Worm (Caenorhabditis elegans) whole organism, L3 larva: ENCODE results near the gene ddb-1.
A peak's percentile ranks its signal among the peaks of the same experiment; 100 is the strongest.

Source experiments
- R02D3.7 ChIP-seq: fragments of 150-350 bp; optimal IDR thresholded peaks from 2 replicates; lab custom pipeline; 2014; ENCODE audit warnings: missing biosample characterization, missing genetic modification characterization
- ZK546.5 ChIP-seq: sonication (generic microtip); optimal IDR thresholded peaks from 2 replicates; lab custom pipeline; 2017; ENCODE audit warnings: missing biosample characterization, missing genetic modification characterization
- aly-2 ChIP-seq: fragments of 150-350 bp; optimal IDR thresholded peaks from 2 replicates; lab custom pipeline; 2014; ENCODE audit warnings: missing biosample characterization, missing genetic modification characterization
- ama-1 ChIP-seq: fragments of 150-350 bp; optimal IDR thresholded peaks from 2 replicates; lab custom pipeline; 2018
- ceh-16 ChIP-seq: sonication (generic microtip); optimal IDR thresholded peaks from 2 replicates; lab custom pipeline; 2017; ENCODE audit warnings: missing biosample characterization, missing genetic modification characterization
- ceh-82 ChIP-seq: fragments of 150-350 bp; optimal IDR thresholded peaks from 2 replicates; lab custom pipeline; 2014; ENCODE audit warnings: missing biosample characterization, missing genetic modification characterization
- egl-27 ChIP-seq: sonication (generic microtip); optimal IDR thresholded peaks from 4 replicates; lab custom pipeline; 2017; ENCODE audit warnings: missing biosample characterization, missing genetic modification reagents, missing genetic modification characterization
- egl-5 ChIP-seq: fragments of 150-350 bp; optimal IDR thresholded peaks from 2 replicates; lab custom pipeline; 2017; ENCODE audit warnings: missing biosample characterization, missing genetic modification reagents, missing genetic modification characterization, inconsistent platforms
- elt-2 ChIP-seq: sonication (generic microtip); optimal IDR thresholded peaks from 2 replicates; lab custom pipeline; 2016; ENCODE audit warnings: missing genetic modification reagents, mild to moderate bottlenecking, missing genetic modification characterization, missing compliant biosample characterization
- eor-1 ChIP-seq, 2 experiments: fragments of 150-350 bp; optimal IDR thresholded peaks; 2 replicates each; lab custom pipeline; 2014 to 2018; ENCODE audit warnings: missing biosample characterization in 2 of 2, missing genetic modification characterization in 2 of 2
- fkh-2 ChIP-seq: fragments of 150-350 bp; optimal IDR thresholded peaks from 2 replicates; lab custom pipeline; 2014; ENCODE audit warnings: missing biosample characterization, missing genetic modification reagents, missing genetic modification characterization
- fos-1 ChIP-seq: fragments of 150-350 bp; optimal IDR thresholded peaks from 2 replicates; lab custom pipeline; 2014; ENCODE audit warnings: missing biosample characterization, missing genetic modification characterization
- hmg-11 ChIP-seq: sonication (generic microtip); optimal IDR thresholded peaks from 2 replicates; lab custom pipeline; 2016; ENCODE audit warnings: missing genetic modification characterization, missing compliant biosample characterization
- jun-1 ChIP-seq: fragments of 150-350 bp; optimal IDR thresholded peaks from 2 replicates; lab custom pipeline; 2014; ENCODE audit warnings: missing biosample characterization, missing genetic modification reagents, missing genetic modification characterization
- lin-15B ChIP-seq: fragments of 150-350 bp; optimal IDR thresholded peaks from 2 replicates; lab custom pipeline; 2014; ENCODE audit warnings: missing biosample characterization, missing genetic modification characterization
- lin-39 ChIP-seq: fragments of 150-350 bp; optimal IDR thresholded peaks from 2 replicates; lab custom pipeline; 2018; ENCODE audit warnings: missing biosample characterization, missing genetic modification reagents, missing genetic modification characterization
- mdl-1 ChIP-seq: fragments of 150-350 bp; optimal IDR thresholded peaks from 2 replicates; lab custom pipeline; 2014; ENCODE audit warnings: missing biosample characterization, missing genetic modification characterization
- nfya-1 ChIP-seq: sonication (generic microtip); optimal IDR thresholded peaks from 2 replicates; lab custom pipeline; 2017; ENCODE audit warnings: missing genetic modification characterization, mild to moderate bottlenecking, missing compliant biosample characterization, antibody characterized with exemption, moderate library complexity; ENCODE audit not compliant: insufficient read depth
- nhr-11 ChIP-seq: fragments of 150-350 bp; optimal IDR thresholded peaks from 2 replicates; lab custom pipeline; 2014; ENCODE audit warnings: missing biosample characterization, missing genetic modification characterization
- nhr-23 ChIP-seq: fragments of 150-350 bp; optimal IDR thresholded peaks from 2 replicates; lab custom pipeline; 2014; ENCODE audit warnings: missing biosample characterization, missing genetic modification reagents, missing genetic modification characterization
- nhr-25 ChIP-seq: sonication (generic microtip); optimal IDR thresholded peaks from 2 replicates; lab custom pipeline; 2017; ENCODE audit warnings: missing biosample characterization, missing genetic modification characterization
- nhr-28 ChIP-seq: fragments of 150-350 bp; optimal IDR thresholded peaks from 2 replicates; lab custom pipeline; 2014; ENCODE audit warnings: missing biosample characterization, missing genetic modification characterization
- nhr-43 ChIP-seq: sonication (generic microtip); optimal IDR thresholded peaks from 2 replicates; lab custom pipeline; 2016; ENCODE audit warnings: mild to moderate bottlenecking, missing genetic modification characterization, missing compliant biosample characterization; ENCODE audit not compliant: poor library complexity, severe bottlenecking
- nhr-76 ChIP-seq: fragments of 150-350 bp; sonication (generic microtip); optimal IDR thresholded peaks from 5 replicates; lab custom pipeline; 2014; ENCODE audit warnings: missing biosample characterization, missing genetic modification characterization
- pha-4 ChIP-seq: fragments of 150-350 bp; optimal IDR thresholded peaks from 2 replicates; lab custom pipeline; 2014; ENCODE audit warnings: missing biosample characterization, missing genetic modification reagents, missing genetic modification characterization
- pqm-1 ChIP-seq: fragments of 150-350 bp; optimal IDR thresholded peaks from 2 replicates; lab custom pipeline; 2017; ENCODE audit warnings: missing biosample characterization, missing genetic modification characterization, inconsistent platforms
- skn-1 ChIP-seq: fragments of 150-350 bp; optimal IDR thresholded peaks from 2 replicates; lab custom pipeline; 2014; ENCODE audit warnings: missing biosample characterization, missing genetic modification characterization
- tbx-2 ChIP-seq: sonication (generic microtip); optimal IDR thresholded peaks from 2 replicates; lab custom pipeline; 2016; ENCODE audit warnings: mild to moderate bottlenecking, missing genetic modification characterization, missing compliant biosample characterization
- ztf-11 ChIP-seq: fragments of 150-350 bp; optimal IDR thresholded peaks from 2 replicates; lab custom pipeline; 2014; ENCODE audit warnings: missing biosample characterization, missing genetic modification characterization

The ddb-1 gene

ce11 chrIV:12078907-12079523, 42.0 kb downstream of the ddb-1 start, which contains the start of gene lex-1 (continued):
- TF ChIP-seq nfya-1 (tag; lab: Kevin White, UChicago), result peak; percentile 63
- peak; percentile 17 for TF ChIP-seq hmg-11 (tag; lab: Kevin White, UChicago)
- TF ChIP-seq skn-1 (tag; lab: Kevin White, UChicago), result no peak
- TF ChIP-seq egl-27, result no peak
- no peak for TF ChIP-seq nhr-43
- TF ChIP-seq R02D3.7 (tag; lab: Kevin White, UChicago), result no peak

ce11 chrIV:12078112-12078812, 42.7 kb downstream of the ddb-1 start, which contains the start of gene tmed-1:
Gene tmed-1 (minus strand): TSS chrIV:12078162.
- TF ChIP-seq hmg-11 (tag; lab: Kevin White, UChicago) (no peak), aly-2 (tag; lab: Kevin White, UChicago) (no peak), ztf-11 (no peak), nhr-23 (tag; lab: Kevin White, UChicago) (no peak), fkh-2 (tag; lab: Kevin White, UChicago) (no peak), ZK546.5 (tag; lab: Kevin White, UChicago) (no peak), fos-1 (tag; lab: Kevin White, UChicago) (no peak), pha-4 (tag; lab: Kevin White, UChicago) (no peak)

ce11 chrIV:12075497-12075896, 45.5 kb downstream of the ddb-1 start, which contains the start of gene K08E4.7:
Gene K08E4.7 (plus strand): TSS chrIV:12075797.
- TF ChIP-seq eor-1 (tag; optimal IDR thresholded peaks at IDR 0.05; lab: Kevin White, UChicago), result no peak
- no peak for TF ChIP-seq nhr-76 (tag; lab: Kevin White, UChicago)
- TF ChIP-seq fos-1 (tag; lab: Kevin White, UChicago), result no peak
- no peak for TF ChIP-seq lin-15B (tag; lab: Kevin White, UChicago)
- no peak for TF ChIP-seq nhr-28 (tag; lab: Kevin White, UChicago)
- no peak for TF ChIP-seq mdl-1
- no peak for TF ChIP-seq elt-2
- TF ChIP-seq ama-1 (lab: Kevin White, UChicago), result no peak
- TF ChIP-seq ceh-16 (tag; lab: Kevin White, UChicago), result no peak
- no peak for TF ChIP-seq nhr-11
- TF ChIP-seq ztf-11, result no peak
- TF ChIP-seq fkh-2 (tag; lab: Kevin White, UChicago), result no peak
- TF ChIP-seq ceh-82 (tag; lab: Kevin White, UChicago), result no peak
- TF ChIP-seq nhr-25 (tag; lab: Kevin White, UChicago), result no peak
- no peak for TF ChIP-seq tbx-2 (tag; lab: Kevin White, UChicago)
- no peak for TF ChIP-seq lin-39 (tag; lab: Kevin White, UChicago)

- TF ChIP-seq aly-2 (tag; lab: Kevin White, UChicago), result no peak
- no peak for TF ChIP-seq egl-5 (tag; lab: Kevin White, UChicago)
- TF ChIP-seq jun-1 (tag; lab: Kevin White, UChicago), result no peak
- TF ChIP-seq R02D3.7 (tag; lab: Kevin White, UChicago), result no peak
- TF ChIP-seq pqm-1 (tag; lab: Kevin White, UChicago), result no peak
- TF ChIP-seq hmg-11 (tag; lab: Kevin White, UChicago), result no peak
Observed at ce11 chrIV:12068590-12068989, 52.4 kb downstream of the ddb-1 start, which contains the start of gene bath-37. Gene bath-37 (plus strand): TSS chrIV:12068890.
